Fruit fly (Drosophila melanogaster) whole organism, embryonic: ENCODE measurements around the gene stg1.

Experiments used
- C15 ChIP-seq: fragments of 200-800 bp; sonication (Bioruptor generic); IDR thresholded peaks from 3 replicates; pipeline ENCODE4 v1.3.6; 2022; ENCODE audit warnings: missing biosample characterization, missing genetic modification characterization
- CG11085 ChIP-seq: fragments of 200-800 bp; sonication (Bioruptor generic); IDR thresholded peaks from 2 replicates; pipeline ENCODE4 v1.3.6; 2022; ENCODE audit warnings: missing biosample characterization, missing genetic modification characterization
- CG11093 ChIP-seq: fragments of 200-800 bp; sonication (Bioruptor generic); IDR thresholded peaks from 3 replicates; pipeline ENCODE4 v1.3.6; 2022; ENCODE audit warnings: missing biosample characterization, missing genetic modification characterization
- CG1233 ChIP-seq: fragments of 200-800 bp; sonication (Bioruptor generic); optimal IDR thresholded peaks from 4 replicates; lab custom pipeline; 2018; ENCODE audit warnings: missing biosample characterization, mild to moderate bottlenecking, missing genetic modification characterization
- CG13287 ChIP-seq: fragments of 200-800 bp; sonication (Bioruptor generic); IDR thresholded peaks from 2 replicates; pipeline ENCODE4 v1.3.6; 2022; ENCODE audit warnings: missing biosample characterization, missing genetic modification characterization; ENCODE audit not compliant: partially characterized antibody
- CG14441 ChIP-seq: fragments of 200-800 bp; sonication (Bioruptor generic); IDR thresholded peaks from 2 replicates; pipeline ENCODE4 v1.3.6; 2022; ENCODE audit warnings: missing biosample characterization, missing genetic modification characterization
- CG17612 ChIP-seq: fragments of 200-800 bp; sonication (Bioruptor generic); IDR thresholded peaks from 2 replicates; pipeline ENCODE4 v1.3.6; 2022; ENCODE audit warnings: missing biosample characterization, missing genetic modification characterization
- CG18262 ChIP-seq: fragments of 200-800 bp; optimal IDR thresholded peaks from 3 replicates; lab custom pipeline; 2019; ENCODE audit warnings: missing biosample characterization, mild to moderate bottlenecking, missing genetic modification characterization, moderate library complexity
- CG31365 ChIP-seq: fragments of 200-800 bp; sonication (Bioruptor generic); optimal IDR thresholded peaks from 2 replicates; lab custom pipeline; 2018; ENCODE audit warnings: missing biosample characterization, mild to moderate bottlenecking, missing genetic modification characterization
- CG3995 ChIP-seq: fragments of 200-800 bp; sonication (Bioruptor generic); optimal IDR thresholded peaks from 3 replicates; lab custom pipeline; 2016; ENCODE audit warnings: missing biosample characterization, missing genetic modification characterization
- CG4820 ChIP-seq: fragments of 200-800 bp; sonication (Bioruptor generic); optimal IDR thresholded peaks from 3 replicates; lab custom pipeline; 2016; ENCODE audit warnings: missing biosample characterization, missing genetic modification characterization
- CG5245 ChIP-seq: fragments of 200-800 bp; sonication (Bioruptor generic); optimal IDR thresholded peaks from 3 replicates; lab custom pipeline; 2016; ENCODE audit warnings: missing biosample characterization, missing genetic modification characterization
- CG6791 ChIP-seq: fragments of 200-800 bp; sonication (Bioruptor generic); IDR thresholded peaks from 3 replicates; pipeline ENCODE4 v1.3.6; 2022; ENCODE audit warnings: missing biosample characterization, missing genetic modification characterization; ENCODE audit not compliant: partially characterized antibody
- CG7745 ChIP-seq: fragments of 200-800 bp; sonication (Bioruptor generic); optimal IDR thresholded peaks from 2 replicates; lab custom pipeline; 2018; ENCODE audit warnings: missing biosample characterization, mild to moderate bottlenecking, missing genetic modification characterization, moderate library complexity
- CG8281 ChIP-seq: fragments of 200-800 bp; sonication (Bioruptor generic); optimal IDR thresholded peaks from 2 replicates; lab custom pipeline; 2018; ENCODE audit warnings: missing biosample characterization, mild to moderate bottlenecking, missing genetic modification characterization, moderate library complexity
- CG9437 ChIP-seq: fragments of 200-800 bp; sonication (Bioruptor generic); optimal IDR thresholded peaks from 2 replicates; lab custom pipeline; 2018; ENCODE audit warnings: missing biosample characterization, mild to moderate bottlenecking, missing genetic modification characterization
- CG9876 ChIP-seq: fragments of 200-800 bp; sonication (Bioruptor generic); optimal IDR thresholded peaks from 2 replicates; lab custom pipeline; 2016; ENCODE audit warnings: missing biosample characterization, missing genetic modification characterization
- CTCF ChIP-seq: fragments of 200-800 bp; sonication (Bioruptor generic); optimal IDR thresholded peaks from 2 replicates; lab custom pipeline; 2017; ENCODE audit warnings: missing biosample characterization, mild to moderate bottlenecking, missing genetic modification characterization, moderate library complexity
- Dad ChIP-seq: fragments of 200-800 bp; sonication (Bioruptor generic); optimal IDR thresholded peaks from 3 replicates; lab custom pipeline; 2016; ENCODE audit warnings: missing biosample characterization, missing genetic modification characterization
- Dfd ChIP-seq, 2 experiments: fragments of >200 bp; optimal IDR thresholded peaks; 2 replicates each; lab custom pipeline; 2017; ENCODE audit warnings: missing biosample characterization in 2 of 2, missing genetic modification characterization in 2 of 2
- Dll ChIP-seq: fragments of 200-800 bp; sonication (Bioruptor generic); IDR thresholded peaks from 4 replicates; pipeline ENCODE4 v1.3.6; 2022; ENCODE audit warnings: missing biosample characterization, missing genetic modification characterization; ENCODE audit not compliant: partially characterized antibody
- Dref ChIP-seq: fragments of 200-800 bp; sonication (Bioruptor generic); IDR thresholded peaks from 2 replicates; pipeline ENCODE4 v1.3.6; 2022; ENCODE audit warnings: missing biosample characterization, missing genetic modification characterization
- E2f2 ChIP-seq: fragments of 200-800 bp; sonication (Bioruptor generic); IDR thresholded peaks from 2 replicates; pipeline ENCODE4 v1.3.6; 2022; ENCODE audit warnings: missing biosample characterization, missing genetic modification characterization
- H15 ChIP-seq: fragments of 200-800 bp; sonication (Bioruptor generic); IDR thresholded peaks from 3 replicates; pipeline ENCODE4 v1.3.6; 2022; ENCODE audit warnings: missing biosample characterization, missing genetic modification characterization
- HmgD ChIP-seq: fragments of 200-800 bp; sonication (Bioruptor generic); optimal IDR thresholded peaks from 3 replicates; lab custom pipeline; 2016; ENCODE audit warnings: missing biosample characterization, missing genetic modification characterization
- Hmr ChIP-seq: fragments of 200-800 bp; sonication (Bioruptor generic); optimal IDR thresholded peaks from 3 replicates; lab custom pipeline; 2017; ENCODE audit warnings: mild to moderate bottlenecking, missing biosample characterization, missing genetic modification reagents, missing genetic modification characterization
- MESR4 ChIP-seq: fragments of 200-800 bp; sonication (Bioruptor generic); optimal IDR thresholded peaks from 2 replicates; lab custom pipeline; 2018; ENCODE audit warnings: missing biosample characterization, mild to moderate bottlenecking, missing genetic modification characterization, moderate library complexity
- NK7.1 ChIP-seq: fragments of 200-800 bp; sonication (Bioruptor generic); optimal IDR thresholded peaks from 3 replicates; lab custom pipeline; 2016; ENCODE audit warnings: missing biosample characterization, missing genetic modification characterization
- Nf-YB ChIP-seq: fragments of 200-800 bp; sonication (Bioruptor generic); optimal IDR thresholded peaks from 3 replicates; lab custom pipeline; 2019; ENCODE audit warnings: missing biosample characterization, mild to moderate bottlenecking, missing genetic modification characterization, moderate library complexity
- Side ChIP-seq: fragments of 200-800 bp; sonication (Bioruptor generic); optimal IDR thresholded peaks from 2 replicates; lab custom pipeline; 2016; ENCODE audit warnings: missing biosample characterization, missing genetic modification characterization
- Six4 ChIP-seq: fragments of 200-800 bp; sonication (Bioruptor generic); optimal IDR thresholded peaks from 2 replicates; lab custom pipeline; 2016; ENCODE audit warnings: missing biosample characterization, missing genetic modification characterization
- TFAM ChIP-seq: fragments of 200-800 bp; sonication (Bioruptor generic); optimal IDR thresholded peaks from 2 replicates; lab custom pipeline; 2017; ENCODE audit warnings: missing biosample characterization, missing genetic modification characterization, inconsistent platforms
- Trl ChIP-seq, 3 experiments: fragments of >200 bp in 2 of 3; fragments of 200-800 bp in 1 of 3; sonication (Bioruptor generic) in 1 of 3; optimal IDR thresholded peaks; 2 replicates in 1 of 3; 3 replicates in 2 of 3; lab custom pipeline; 2016 to 2017; ENCODE audit warnings: missing biosample characterization in 1 of 3, missing genetic modification characterization in 1 of 3
- YL-1 ChIP-seq: fragments of 200-800 bp; sonication (Bioruptor generic); optimal IDR thresholded peaks from 3 replicates; lab custom pipeline; 2017; ENCODE audit warnings: missing biosample characterization, mild to moderate bottlenecking, missing genetic modification characterization
- ash1 ChIP-seq: fragments of 200-800 bp; sonication (Bioruptor generic); optimal IDR thresholded peaks from 2 replicates; lab custom pipeline; 2018; ENCODE audit warnings: missing biosample characterization, mild to moderate bottlenecking, missing genetic modification characterization
- bab2 ChIP-seq: fragments of 200-800 bp; sonication (Bioruptor generic); optimal IDR thresholded peaks from 2 replicates; lab custom pipeline; 2016; ENCODE audit warnings: missing biosample characterization, missing genetic modification characterization
- chif ChIP-seq, 2 experiments: fragments of 200-800 bp; sonication (Bioruptor generic); optimal IDR thresholded peaks; 3 replicates each; lab custom pipeline; 2016; ENCODE audit warnings: missing biosample characterization in 2 of 2, missing genetic modification characterization in 2 of 2
- dimm ChIP-seq: fragments of 200-800 bp; sonication (Bioruptor generic); IDR thresholded peaks from 2 replicates; pipeline ENCODE4 v1.3.6; 2022; ENCODE audit warnings: missing biosample characterization, missing genetic modification characterization
- dm ChIP-seq: fragments of 200-800 bp; sonication (Bioruptor generic); optimal IDR thresholded peaks from 3 replicates; lab custom pipeline; 2016; ENCODE audit warnings: missing biosample characterization, missing genetic modification characterization
- gsb ChIP-seq: fragments of 200-800 bp; sonication (Bioruptor generic); IDR thresholded peaks from 2 replicates; pipeline ENCODE4 v1.3.6; 2022; ENCODE audit warnings: missing biosample characterization, missing genetic modification characterization
- ham ChIP-seq: fragments of 200-800 bp; sonication (Bioruptor generic); IDR thresholded peaks from 2 replicates; pipeline ENCODE4 v1.3.6; 2022; ENCODE audit warnings: missing biosample characterization, missing genetic modification characterization
- hth ChIP-seq: fragments of >200 bp; optimal IDR thresholded peaks from 2 replicates; lab custom pipeline; 2017; ENCODE audit warnings: inconsistent platforms
- inv ChIP-seq: fragments of 200-800 bp; sonication (Bioruptor generic); IDR thresholded peaks from 2 replicates; pipeline ENCODE4 v1.3.6; 2022; ENCODE audit warnings: missing biosample characterization, missing genetic modification characterization; ENCODE audit not compliant: partially characterized antibody
- jing ChIP-seq: fragments of 200-800 bp; sonication (Bioruptor generic); optimal IDR thresholded peaks from 2 replicates; lab custom pipeline; 2018; ENCODE audit warnings: missing biosample characterization, mild to moderate bottlenecking, missing genetic modification characterization
- kay ChIP-seq: fragments of 200-800 bp; sonication (Bioruptor generic); optimal IDR thresholded peaks from 2 replicates; lab custom pipeline; 2016; ENCODE audit warnings: missing biosample characterization, missing genetic modification characterization
- kni ChIP-seq: fragments of 200-800 bp; sonication (Bioruptor generic); optimal IDR thresholded peaks from 3 replicates; lab custom pipeline; 2017; ENCODE audit warnings: mild to moderate bottlenecking, missing biosample characterization, missing genetic modification reagents, missing genetic modification characterization
- peb ChIP-seq: fragments of 200-800 bp; sonication (Bioruptor generic); IDR thresholded peaks from 2 replicates; pipeline ENCODE4 v1.3.6; 2022; ENCODE audit warnings: missing biosample characterization, missing genetic modification characterization
- schlank ChIP-seq: fragments of 200-800 bp; sonication (Bioruptor generic); optimal IDR thresholded peaks from 2 replicates; lab custom pipeline; 2018; ENCODE audit warnings: missing biosample characterization, mild to moderate bottlenecking, missing genetic modification characterization
- sim ChIP-seq: fragments of 200-800 bp; sonication (Bioruptor generic); IDR thresholded peaks from 2 replicates; pipeline ENCODE4 v1.3.6; 2022; ENCODE audit warnings: missing biosample characterization, missing genetic modification characterization
- ttk ChIP-seq: fragments of 200-800 bp; sonication (Bioruptor generic); IDR thresholded peaks from 2 replicates; pipeline ENCODE4 v2.1.2; 2022; ENCODE audit warnings: missing biosample characterization, missing genetic modification characterization
- wdn ChIP-seq: fragments of 200-800 bp; sonication (Bioruptor generic); IDR thresholded peaks from 2 replicates; pipeline ENCODE4 v1.3.6; 2022; ENCODE audit warnings: missing biosample characterization, missing genetic modification characterization
- wor ChIP-seq: fragments of 200-800 bp; sonication (Bioruptor generic); IDR thresholded peaks from 2 replicates; pipeline ENCODE4 v1.3.6; 2022; ENCODE audit warnings: missing biosample characterization, missing genetic modification characterization

Gene stg1

DNA sequence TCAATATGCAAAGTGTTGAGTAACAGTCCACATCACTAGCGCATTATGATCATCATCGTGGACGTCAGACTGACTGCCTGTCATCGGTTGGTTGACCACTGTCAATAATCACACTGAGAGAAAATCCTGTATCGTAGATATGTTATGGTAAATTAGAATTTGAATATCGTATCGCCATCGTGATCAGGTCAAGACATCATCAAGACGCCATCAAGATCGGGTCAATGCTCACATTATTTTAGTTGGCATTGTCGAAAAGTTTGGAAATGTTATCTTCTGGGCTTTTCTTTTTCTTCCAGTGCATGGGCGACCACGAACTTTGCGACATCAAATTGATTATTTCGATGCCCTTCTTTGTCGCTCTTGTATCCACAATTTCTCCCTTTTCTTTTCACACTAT, 34.7 kb upstream of the stg1 start (continued):
- TF ChIP-seq CG17612 (GFP tag; lab: Robert Waterston, UW), result peak; percentile 59
- TF ChIP-seq sim (GFP tag; lab: Robert Waterston, UW), result peak; percentile 40; the same call in 1 of the 2 replicates
- TF ChIP-seq bab2 (GFP tag; lab: Kevin White, UChicago), result peak; percentile 93
- peak; percentile 80 for TF ChIP-seq CG14441 (GFP tag; lab: Robert Waterston, UW)
- TF ChIP-seq HmgD (GFP tag; lab: Kevin White, UChicago), result peak; percentile 73
- TF ChIP-seq chif (GFP tag; optimal IDR thresholded peaks at IDR 0.05; lab: Kevin White, UChicago), result peak; percentile 93 to 94
- TF ChIP-seq dimm (GFP tag; lab: Robert Waterston, UW), result peak; percentile 66
- TF ChIP-seq CG9437 (GFP tag; lab: Kevin White, UChicago), result peak; percentile 81
- TF ChIP-seq TFAM (GFP tag; lab: Kevin White, UChicago), result peak; percentile 31
- TF ChIP-seq H15 (GFP tag; lab: Robert Waterston, UW), result peak; percentile 80
- TF ChIP-seq Dad (GFP tag; lab: Kevin White, UChicago), result peak; percentile 93
- peak; percentile 62 for TF ChIP-seq YL-1
- TF ChIP-seq schlank (tag; lab: Kevin White, UChicago), result peak; percentile 74
- peak; percentile 12 for TF ChIP-seq CG7745
- TF ChIP-seq ttk, result peak; percentile 86
- peak; percentile 84 for TF ChIP-seq CG4820 (GFP tag; lab: Kevin White, UChicago)
- TF ChIP-seq wdn (GFP tag; lab: Robert Waterston, UW), result peak; percentile 74
- peak; percentile 77 for TF ChIP-seq Nf-YB (GFP tag; lab: Kevin White, UChicago)
- peak; percentile 83 for TF ChIP-seq CG8281
- TF ChIP-seq Dll (GFP tag; lab: Robert Waterston, UW), result no peak
- TF ChIP-seq CTCF (GFP tag; lab: Kevin White, UChicago), result no peak
- TF ChIP-seq kay (GFP tag; lab: Kevin White, UChicago), result peak; percentile 73
- TF ChIP-seq jing (GFP tag; lab: Kevin White, UChicago), result peak; percentile 91
- no peak for TF ChIP-seq inv
- peak; percentile 39 for TF ChIP-seq CG3995 (GFP tag; lab: Kevin White, UChicago)
- no peak for TF ChIP-seq C15 (GFP tag; lab: Robert Waterston, UW)
- TF ChIP-seq CG6791 (GFP tag; lab: Robert Waterston, UW), result no peak
- peak; percentile 73 for TF ChIP-seq CG31365 (tag; lab: Kevin White, UChicago)
- TF ChIP-seq Hmr, result peak; percentile 85
- peak; percentile 72 for TF ChIP-seq E2f2 (GFP tag; lab: Robert Waterston, UW)
- no peak for TF ChIP-seq hth
- no peak for TF ChIP-seq ash1 (GFP tag; lab: Kevin White, UChicago)
- peak; percentile 86 for TF ChIP-seq CG1233
- peak; percentile 86 for TF ChIP-seq NK7.1 (GFP tag; lab: Kevin White, UChicago)
- peak; percentile 79 for TF ChIP-seq CG11093 (GFP tag; lab: Robert Waterston, UW)
- TF ChIP-seq ham (GFP tag; lab: Robert Waterston, UW), result 0 out of 2 replicates have a peak, but pooled peaks have one; percentile 36
- TF ChIP-seq CG5245, result peak; percentile 84
- peak; percentile 79 for TF ChIP-seq Six4 (GFP tag; lab: Kevin White, UChicago)
- TF ChIP-seq Trl (optimal IDR thresholded peaks at IDR 0.05; lab: Kevin White, UChicago), result no peak
- TF ChIP-seq Trl (GFP tag; optimal IDR thresholded peaks at IDR 0.05; lab: Kevin White, UChicago), result peak; percentile 84
- TF ChIP-seq MESR4 (GFP tag; lab: Kevin White, UChicago), result peak; percentile 34
- peak; percentile 78 for TF ChIP-seq dm (GFP tag; lab: Kevin White, UChicago)
- TF ChIP-seq CG13287 (GFP tag; lab: Robert Waterston, UW), result no peak
- TF ChIP-seq gsb, result peak; percentile 50
- TF ChIP-seq CG11085 (GFP tag; lab: Robert Waterston, UW), result peak; percentile 31; the same call in 1 of the 2 replicates
- TF ChIP-seq CG9876, result peak; percentile 86
- TF ChIP-seq peb (GFP tag; lab: Robert Waterston, UW), result peak; percentile 42; the same call in 1 of the 2 replicates
- TF ChIP-seq CG18262, result peak; percentile 87
- TF ChIP-seq kni, result peak; percentile 92
- peak; percentile 86 for TF ChIP-seq Side (GFP tag; lab: Kevin White, UChicago)
- TF ChIP-seq Dref (GFP tag; lab: Robert Waterston, UW), result no peak
- no peak for TF ChIP-seq Dfd (GFP tag; optimal IDR thresholded peaks at IDR 0.05; lab: Kevin White, UChicago)
- peak; percentile 80; the same call in 1 of the 2 replicates for TF ChIP-seq wor (GFP tag; lab: Robert Waterston, UW)
